Worm (Caenorhabditis elegans): Measurements from ENCODE around the gene C07A12.2.

The C07A12.2 gene

ce11 chrX:4569276-4569675 is 24.6 kb downstream of the C07A12.2 start:
- TF ChIP-seq tbx-7 (tag; optimal IDR thresholded peaks at IDR 0.05), result no peak
- no peak for TF ChIP-seq odd-2 (tag; optimal IDR thresholded peaks at IDR 0.05)
- TF ChIP-seq lin-11 (tag; optimal IDR thresholded peaks at IDR 0.05), result no peak
- TF ChIP-seq eyg-1 (tag; optimal IDR thresholded peaks at IDR 0.05), result no peak
- TF ChIP-seq lim-6 (tag; optimal IDR thresholded peaks at IDR 0.05), result no peak
- no peak for TF ChIP-seq ceh-6 (GFP tag; optimal IDR thresholded peaks at IDR 0.05)

DNA sequence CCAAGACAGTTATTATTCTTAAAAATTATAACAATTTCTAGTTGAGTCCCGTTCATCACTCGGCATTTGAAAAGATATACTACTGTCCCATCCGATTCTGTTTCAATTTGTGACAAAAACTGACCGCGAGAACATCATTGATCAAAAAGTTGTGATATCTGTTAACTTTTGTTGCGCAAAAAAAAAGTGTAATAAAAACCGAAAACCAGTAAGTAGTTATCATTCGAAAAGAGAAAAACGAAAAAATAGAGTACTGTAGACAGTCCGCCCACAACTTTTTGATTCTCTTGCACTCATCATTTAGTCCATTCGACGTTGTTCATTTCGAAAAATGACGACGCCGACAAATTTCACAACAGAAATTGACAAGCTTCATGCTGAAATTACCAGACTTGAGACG is 26.5 kb downstream of the C07A12.2 start, which contains the start of gene amt-1:
amt-1 (plus strand) TSS at position 301 of the 400 bp plus-strand sequence.
- TF ChIP-seq elt-2 (tag; optimal IDR thresholded peaks at IDR 0.05) (no peak), mec-3 (tag; optimal IDR thresholded peaks at IDR 0.05; ENCODE audit: borderline replicate concordance) (no peak), ceh-34 (tag; optimal IDR thresholded peaks at IDR 0.05) (no peak), hlh-15 (tag; optimal IDR thresholded peaks at IDR 0.05) (no peak), dve-1 (tag; optimal IDR thresholded peaks at IDR 0.05) (no peak), fkh-6 (tag; optimal IDR thresholded peaks at IDR 0.05) (no peak), ahr-1 (tag; optimal IDR thresholded peaks at IDR 0.05) (no peak), unc-86 (tag; optimal IDR thresholded peaks at IDR 0.05) (no peak), pax-1 (tag; optimal IDR thresholded peaks at IDR 0.05) (no peak), ceh-14 (tag; optimal IDR thresholded peaks at IDR 0.05) (no peak), tbx-2 (tag; optimal IDR thresholded peaks at IDR 0.05) (no peak), pqm-1 (tag; optimal IDR thresholded peaks at IDR 0.05) (no peak)

DNA sequence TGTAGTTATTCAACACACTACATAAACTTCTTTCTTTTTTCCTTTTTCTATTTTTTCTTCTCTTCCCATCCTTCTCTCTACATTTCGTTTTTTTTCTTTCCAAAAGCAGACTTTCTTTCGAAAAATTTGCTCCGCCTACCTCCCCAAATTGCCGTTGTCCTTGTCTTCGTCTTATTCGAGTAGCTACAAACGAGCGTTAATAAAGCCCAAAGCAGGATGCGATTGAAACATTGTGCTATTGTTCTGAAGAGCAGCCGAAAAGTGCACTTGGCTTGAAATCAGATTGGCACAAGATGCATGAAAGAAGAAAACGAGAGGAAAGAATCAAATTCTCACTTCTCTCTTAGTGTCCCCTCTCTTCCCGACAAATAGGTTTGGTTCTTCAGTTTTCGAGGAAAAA is 30.2 kb downstream of the C07A12.2 start:
- TF ChIP-seq pax-1 (tag; optimal IDR thresholded peaks at IDR 0.05) (no peak), unc-42 (tag; optimal IDR thresholded peaks at IDR 0.05) (peak; percentile 61)

- TF ChIP-seq unc-3 (GFP tag; conservative IDR thresholded peaks at IDR 0.05) (no peak), unc-3 (tag; optimal IDR thresholded peaks at IDR 0.05) (no peak), odd-2 (tag; optimal IDR thresholded peaks at IDR 0.05) (no peak), nhr-11 (tag; optimal IDR thresholded peaks at IDR 0.05) (no peak), K02D7.2 (tag; optimal IDR thresholded peaks at IDR 0.05) (no peak), hlh-8 (tag; optimal IDR thresholded peaks at IDR 0.05) (no peak), che-1 (tag; optimal IDR thresholded peaks at IDR 0.05) (no peak), pax-1 (tag; optimal IDR thresholded peaks at IDR 0.05) (no peak), ref-2 (tag; optimal IDR thresholded peaks at IDR 0.05) (no peak), ceh-14 (tag; optimal IDR thresholded peaks at IDR 0.05) (no peak), eyg-1 (tag; optimal IDR thresholded peaks at IDR 0.05) (no peak), ceh-48 (tag; optimal IDR thresholded peaks at IDR 0.05) (peak; percentile 88), sox-4 (tag; optimal IDR thresholded peaks at IDR 0.05) (no peak), hlh-13 (GFP tag; optimal IDR thresholded peaks at IDR 0.05) (no peak), pat-9 (tag; optimal IDR thresholded peaks at IDR 0.05) (no peak), ztf-16 (tag; optimal IDR thresholded peaks at IDR 0.05) (no peak), unc-86 (tag; optimal IDR thresholded peaks at IDR 0.05) (no peak), ceh-31 (tag; optimal IDR thresholded peaks at IDR 0.05) (peak; percentile 71), unc-42 (tag; optimal IDR thresholded peaks at IDR 0.05) (peak; percentile 22), hlh-15 (tag; optimal IDR thresholded peaks at IDR 0.05) (no peak), Y22D7AL.16 (tag; optimal IDR thresholded peaks at IDR 0.05) (no peak), gmeb-2 (tag; optimal IDR thresholded peaks at IDR 0.05) (no peak), K09A11.1 (tag; optimal IDR thresholded peaks at IDR 0.05; ENCODE audit: insufficient read depth) (no peak), hlh-30 (tag; optimal IDR thresholded peaks at IDR 0.05; ENCODE audit: insufficient read depth) (peak; percentile 19), C38D4.7 (GFP tag; optimal IDR thresholded peaks at IDR 0.05) (no peak), zip-5 (tag; optimal IDR thresholded peaks at IDR 0.05) (no peak), nfya-1 (tag; optimal IDR thresholded peaks at IDR 0.05) (peak; percentile 43), lin-11 (tag; optimal IDR thresholded peaks at IDR 0.05) (no peak), F13H6.1 (tag; optimal IDR thresholded peaks at IDR 0.05) (no peak), hlh-6 (tag; optimal IDR thresholded peaks at IDR 0.05) (no peak), ceh-9 (tag; optimal IDR thresholded peaks at IDR 0.05) (no peak), pros-1 (tag; optimal IDR thresholded peaks at IDR 0.05) (no peak), rnt-1 (tag; optimal IDR thresholded peaks at IDR 0.05) (no peak), tbx-7 (tag; optimal IDR thresholded peaks at IDR 0.05) (no peak), ceh-45 (GFP tag; IDR thresholded peaks at IDR 0.05) (no peak), pha-2 (tag; optimal IDR thresholded peaks at IDR 0.05) (no peak), C08G9.2 (tag; optimal IDR thresholded peaks at IDR 0.05) (no peak)
These were observed 31.6 kb downstream of the C07A12.2 start for ce11 chrX:4576272-4576671.

Data from whole organism, late embryonic.